Worm (Caenorhabditis elegans) whole organism, L4 larva: ENCODE results near the gene T28D9.16.

ENCODE experiments used
- D1046.2 ChIP-seq: fragments of 200-800 bp; sonication (Bioruptor generic); IDR thresholded peaks from 2 replicates; pipeline ENCODE4 v1.3.6; 2022; ENCODE audit warnings: missing genetic modification characterization, missing compliant biosample characterization
- ceh-82 ChIP-seq: sonication (generic microtip); optimal IDR thresholded peaks from 2 replicates; lab custom pipeline; 2017; ENCODE audit warnings: missing biosample characterization, missing genetic modification characterization
- lin-38 ChIP-seq: fragments of 200-800 bp; sonication (Bioruptor generic); IDR thresholded peaks from 2 replicates; pipeline ENCODE4 v1.3.6; 2022; ENCODE audit warnings: missing genetic modification reagents, missing genetic modification characterization, missing compliant biosample characterization
- nhr-42 ChIP-seq: fragments of 200-800 bp; sonication (Bioruptor generic); IDR thresholded peaks from 2 replicates; pipeline ENCODE4 v1.3.6; 2022; ENCODE audit warnings: missing genetic modification characterization, missing compliant biosample characterization
- zag-1 ChIP-seq: fragments of 150-350 bp; optimal IDR thresholded peaks from 2 replicates; lab custom pipeline; 2014; ENCODE audit warnings: missing biosample characterization, missing genetic modification characterization
- ztf-11 ChIP-seq: fragments of 150-350 bp; optimal IDR thresholded peaks from 2 replicates; lab custom pipeline; 2014; ENCODE audit warnings: missing biosample characterization, missing genetic modification characterization

DNA sequence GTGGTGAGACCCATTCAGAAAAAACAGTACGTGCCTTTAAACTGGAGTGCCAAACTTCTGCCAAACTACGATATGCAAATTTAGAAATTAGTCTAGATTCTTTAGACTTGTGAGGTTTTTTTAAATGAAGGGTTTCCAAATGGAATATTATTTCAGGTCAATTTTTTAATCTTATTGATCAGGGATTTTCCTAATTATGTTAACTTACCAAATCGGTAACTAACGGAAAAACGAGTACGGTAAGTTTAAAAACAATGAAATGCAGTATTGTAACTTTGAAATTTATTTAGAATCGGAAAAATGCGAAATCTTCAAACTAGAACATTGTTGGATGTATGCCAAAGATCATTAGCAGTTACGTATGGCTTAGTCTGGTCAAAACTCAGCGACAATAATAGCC, 40.8 kb downstream of the T28D9.16 start, which contains the start of gene C56E6.7:
- TF ChIP-seq nhr-42 (GFP tag; lab: Robert Waterston, UW) = no peak
- no peak for TF ChIP-seq ztf-11
- TF ChIP-seq ceh-82 (tag; lab: Kevin White, UChicago) = no peak
- TF ChIP-seq lin-38 (GFP tag; lab: Robert Waterston, UW) = no peak
- TF ChIP-seq D1046.2 (GFP tag; lab: Robert Waterston, UW) = no peak
- TF ChIP-seq zag-1 = no peak
